Worm (Caenorhabditis elegans): ENCODE data around the gene F08F1.4.

ce11 chrX:8367553-8367952, 45.7 kb upstream of the F08F1.4 start, which contains the start of gene F40B5.2:
- TF ChIP-seq tbx-37 (GFP tag; conservative IDR thresholded peaks at IDR 0.05): no peak
- no peak for TF ChIP-seq ama-1 (optimal IDR thresholded peaks at IDR 0.05)
- TF ChIP-seq ets-7 (tag; optimal IDR thresholded peaks at IDR 0.05): no peak
- no peak for TF ChIP-seq hnd-1 (tag; optimal IDR thresholded peaks at IDR 0.05)

All from whole organism, early embryonic.